Worm (Caenorhabditis elegans): Measurements from ENCODE around the gene C26B2.2.
A peak's percentile ranks its signal among the peaks of the same experiment; 100 is the strongest.

The C26B2.2 gene

ce11 chrIV:8053955-8054354 is 32.0 kb upstream of the C26B2.2 start:
- TF ChIP-seq nhr-76 (tag; optimal IDR thresholded peaks at IDR 0.05) (no peak), pha-4 (tag; optimal IDR thresholded peaks at IDR 0.05) (peak; percentile 68), jun-1 (tag; optimal IDR thresholded peaks at IDR 0.05) (no peak), nhr-25 (tag; optimal IDR thresholded peaks at IDR 0.05) (no peak), eor-1 (tag; optimal IDR thresholded peaks at IDR 0.05) (no peak)

ce11 chrIV:8052694-8053093 is 30.8 kb upstream of the C26B2.2 start:
- TF ChIP-seq R02D3.7 (tag; optimal IDR thresholded peaks at IDR 0.05) (no peak), pha-4 (tag; optimal IDR thresholded peaks at IDR 0.05) (no peak), ceh-82 (tag; optimal IDR thresholded peaks at IDR 0.05) (no peak), lin-15B (tag; optimal IDR thresholded peaks at IDR 0.05) (no peak), nhr-67 (tag; optimal IDR thresholded peaks at IDR 0.05) (no peak), ceh-9 (tag; optimal IDR thresholded peaks at IDR 0.05) (no peak), mml-1 (tag; optimal IDR thresholded peaks at IDR 0.05) (no peak), nhr-237 (tag; optimal IDR thresholded peaks at IDR 0.05) (no peak), nhr-25 (tag; optimal IDR thresholded peaks at IDR 0.05) (no peak), unc-62 (GFP tag; optimal IDR thresholded peaks at IDR 0.05) (no peak), lin-39 (tag; optimal IDR thresholded peaks at IDR 0.05) (no peak), ama-1 (optimal IDR thresholded peaks at IDR 0.05) (no peak), eor-1 (tag; optimal IDR thresholded peaks at IDR 0.05) (no peak)

ce11 chrIV:8048083-8048482 is 26.2 kb upstream of the C26B2.2 start:
- TF ChIP-seq mml-1 (tag; optimal IDR thresholded peaks at IDR 0.05) (no peak), nhr-76 (tag; optimal IDR thresholded peaks at IDR 0.05) (no peak), zag-1 (tag; optimal IDR thresholded peaks at IDR 0.05) (no peak), ztf-11 (tag; optimal IDR thresholded peaks at IDR 0.05) (no peak), ceh-82 (tag; optimal IDR thresholded peaks at IDR 0.05) (no peak), hmg-11 (tag; optimal IDR thresholded peaks at IDR 0.05) (no peak), elt-2 (tag; optimal IDR thresholded peaks at IDR 0.05) (no peak), fkh-10 (GFP tag; optimal IDR thresholded peaks at IDR 0.05) (no peak), nhr-23 (tag; optimal IDR thresholded peaks at IDR 0.05) (no peak), nhr-12 (tag; optimal IDR thresholded peaks at IDR 0.05) (no peak)

ce11 chrIV:8044574-8044973 is 22.7 kb upstream of the C26B2.2 start, which contains the start of gene nhr-258:
Gene nhr-258, plus strand, starts transcription at chrIV:8044938.
- TF ChIP-seq elt-3 (tag; optimal IDR thresholded peaks at IDR 0.05) (peak in 1 of 3 experiments; percentile 73), lin-39 (tag; optimal IDR thresholded peaks at IDR 0.05) (no peak), nhr-25 (tag; optimal IDR thresholded peaks at IDR 0.05) (peak; percentile 31), nhr-43 (tag; optimal IDR thresholded peaks at IDR 0.05; ENCODE audit: poor library complexity, severe bottlenecking) (peak; percentile 70)

ce11 chrIV:8043722-8044121 is 21.8 kb upstream of the C26B2.2 start:
- TF ChIP-seq elt-2 (tag; optimal IDR thresholded peaks at IDR 0.05): no peak
- peak in 1 of 3 experiments; percentile 30 for TF ChIP-seq elt-3 (tag; optimal IDR thresholded peaks at IDR 0.05)
- peak; percentile 47 for TF ChIP-seq nhr-43 (tag; optimal IDR thresholded peaks at IDR 0.05; ENCODE audit: poor library complexity, severe bottlenecking)

DNA sequence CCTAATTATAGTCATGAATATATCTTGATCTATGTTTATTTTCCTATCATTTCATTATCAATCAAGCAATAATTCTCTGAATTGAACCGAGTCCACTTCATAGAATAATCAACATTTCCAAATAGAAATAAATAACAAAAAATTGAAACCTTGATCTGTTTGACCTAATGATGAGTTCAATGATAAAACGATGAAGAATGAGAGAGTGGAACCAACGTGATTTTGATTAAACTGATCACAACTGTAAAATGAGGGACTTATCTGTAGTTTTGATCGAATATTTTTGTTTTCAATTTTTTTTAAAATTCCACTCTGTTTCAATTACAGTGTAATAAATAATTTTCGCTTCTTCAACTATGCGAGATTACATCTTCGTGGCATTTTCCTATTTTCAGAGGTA is 21.0 kb upstream of the C26B2.2 start:
- no peak for TF ChIP-seq jun-1 (tag; optimal IDR thresholded peaks at IDR 0.05)
- no peak for TF ChIP-seq nhr-76 (tag; optimal IDR thresholded peaks at IDR 0.05)
- TF ChIP-seq ama-1 (optimal IDR thresholded peaks at IDR 0.05): no peak
- no peak for TF ChIP-seq ceh-82 (tag; optimal IDR thresholded peaks at IDR 0.05)
- TF ChIP-seq nhr-11 (tag; optimal IDR thresholded peaks at IDR 0.05): no peak
- TF ChIP-seq fkh-10 (GFP tag; optimal IDR thresholded peaks at IDR 0.05): no peak
- no peak for TF ChIP-seq R02D3.7 (tag; optimal IDR thresholded peaks at IDR 0.05)
- no peak for TF ChIP-seq lsy-12 (tag; optimal IDR thresholded peaks at IDR 0.05)
- no peak for TF ChIP-seq skn-1 (tag; optimal IDR thresholded peaks at IDR 0.05)

DNA sequence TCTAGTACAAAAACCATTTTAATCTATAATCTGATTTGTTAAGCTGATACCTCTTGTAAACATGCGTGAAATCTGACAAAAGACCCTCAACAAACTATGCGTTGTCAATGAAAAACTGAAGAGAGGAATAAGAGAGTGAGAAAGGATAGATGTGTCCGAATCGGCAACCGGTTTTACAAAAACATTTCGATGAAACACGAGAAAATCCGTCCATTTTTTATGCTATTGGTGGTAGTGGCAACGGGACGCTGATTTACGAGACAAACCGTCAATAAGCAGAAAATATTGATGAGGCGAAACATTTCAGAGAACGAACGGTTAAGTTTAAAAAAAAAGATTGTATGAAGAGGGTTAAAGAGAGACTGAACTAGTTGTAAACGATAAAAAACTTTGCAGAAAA is 20.1 kb upstream of the C26B2.2 start:
- no peak for TF ChIP-seq eor-1 (tag; optimal IDR thresholded peaks at IDR 0.05)
- TF ChIP-seq nhr-12 (tag; optimal IDR thresholded peaks at IDR 0.05): no peak
- no peak for TF ChIP-seq unc-39 (tag; optimal IDR thresholded peaks at IDR 0.05)
- TF ChIP-seq egl-27 (tag; optimal IDR thresholded peaks at IDR 0.05): no peak
- TF ChIP-seq elt-3 (tag; optimal IDR thresholded peaks at IDR 0.05): peak in 1 of 3 experiments; percentile 65
- peak; percentile 32 for TF ChIP-seq nfya-1 (tag; optimal IDR thresholded peaks at IDR 0.05; ENCODE audit: insufficient read depth)
- no peak for TF ChIP-seq elt-2 (tag; optimal IDR thresholded peaks at IDR 0.05)
- TF ChIP-seq ceh-16 (tag; optimal IDR thresholded peaks at IDR 0.05): no peak
- peak; percentile 26 for TF ChIP-seq elt-1 (tag; optimal IDR thresholded peaks at IDR 0.05)
- no peak for TF ChIP-seq lin-39 (tag; optimal IDR thresholded peaks at IDR 0.05)
- TF ChIP-seq nhr-25 (tag; optimal IDR thresholded peaks at IDR 0.05): peak; percentile 89
- no peak for TF ChIP-seq nhr-67 (tag; optimal IDR thresholded peaks at IDR 0.05)
- no peak for TF ChIP-seq nhr-43 (tag; optimal IDR thresholded peaks at IDR 0.05; ENCODE audit: poor library complexity, severe bottlenecking)
